Worm (Caenorhabditis elegans) whole organism, L3 larva: ENCODE results near the gene C04C3.6.

Experiments used
- R02D3.7 ChIP-seq: fragments of 150-350 bp; optimal IDR thresholded peaks from 2 replicates; lab custom pipeline; 2014; ENCODE audit warnings: missing biosample characterization, missing genetic modification characterization
- ZK546.5 ChIP-seq: sonication (generic microtip); optimal IDR thresholded peaks from 2 replicates; lab custom pipeline; 2017; ENCODE audit warnings: missing biosample characterization, missing genetic modification characterization
- aly-2 ChIP-seq: fragments of 150-350 bp; optimal IDR thresholded peaks from 2 replicates; lab custom pipeline; 2014; ENCODE audit warnings: missing biosample characterization, missing genetic modification characterization
- ama-1 ChIP-seq: fragments of 150-350 bp; optimal IDR thresholded peaks from 2 replicates; lab custom pipeline; 2018
- ceh-16 ChIP-seq: sonication (generic microtip); optimal IDR thresholded peaks from 2 replicates; lab custom pipeline; 2017; ENCODE audit warnings: missing biosample characterization, missing genetic modification characterization
- ceh-28 ChIP-seq: fragments of 150-350 bp; optimal IDR thresholded peaks from 2 replicates; lab custom pipeline; 2014; ENCODE audit warnings: missing biosample characterization, missing genetic modification reagents, missing genetic modification characterization
- ceh-82 ChIP-seq: fragments of 150-350 bp; optimal IDR thresholded peaks from 2 replicates; lab custom pipeline; 2014; ENCODE audit warnings: missing biosample characterization, missing genetic modification characterization
- ceh-9 ChIP-seq: sonication (generic microtip); optimal IDR thresholded peaks from 2 replicates; lab custom pipeline; 2018; ENCODE audit warnings: missing biosample characterization, missing genetic modification characterization
- egl-27 ChIP-seq: sonication (generic microtip); optimal IDR thresholded peaks from 4 replicates; lab custom pipeline; 2017; ENCODE audit warnings: missing biosample characterization, missing genetic modification reagents, missing genetic modification characterization
- egl-5 ChIP-seq: fragments of 150-350 bp; optimal IDR thresholded peaks from 2 replicates; lab custom pipeline; 2017; ENCODE audit warnings: missing biosample characterization, missing genetic modification reagents, missing genetic modification characterization, inconsistent platforms
- elt-1 ChIP-seq: fragments of 150-350 bp; optimal IDR thresholded peaks from 2 replicates; lab custom pipeline; 2014; ENCODE audit warnings: missing biosample characterization, missing genetic modification characterization
- elt-2 ChIP-seq: sonication (generic microtip); optimal IDR thresholded peaks from 2 replicates; lab custom pipeline; 2016; ENCODE audit warnings: missing genetic modification reagents, mild to moderate bottlenecking, missing genetic modification characterization, missing compliant biosample characterization
- elt-3 ChIP-seq, 3 experiments: fragments of 150-350 bp in 1 of 3; sonication (generic microtip) in 2 of 3; optimal IDR thresholded peaks; 2 replicates in 2 of 3; 4 replicates in 1 of 3; lab custom pipeline; 2014 to 2017; ENCODE audit warnings: missing biosample characterization in 3 of 3, missing genetic modification characterization in 3 of 3
- eor-1 ChIP-seq, 2 experiments: fragments of 150-350 bp; optimal IDR thresholded peaks; 2 replicates each; lab custom pipeline; 2014 to 2018; ENCODE audit warnings: missing biosample characterization in 2 of 2, missing genetic modification characterization in 2 of 2
- fkh-10 ChIP-seq: sonication (generic microtip); optimal IDR thresholded peaks from 2 replicates; lab custom pipeline; 2017; ENCODE audit warnings: missing biosample characterization, missing genetic modification reagents, missing genetic modification characterization
- fos-1 ChIP-seq: fragments of 150-350 bp; optimal IDR thresholded peaks from 2 replicates; lab custom pipeline; 2014; ENCODE audit warnings: missing biosample characterization, missing genetic modification characterization
- hmg-11 ChIP-seq: sonication (generic microtip); optimal IDR thresholded peaks from 2 replicates; lab custom pipeline; 2016; ENCODE audit warnings: missing genetic modification characterization, missing compliant biosample characterization
- jun-1 ChIP-seq: fragments of 150-350 bp; optimal IDR thresholded peaks from 2 replicates; lab custom pipeline; 2014; ENCODE audit warnings: missing biosample characterization, missing genetic modification reagents, missing genetic modification characterization
- lin-15B ChIP-seq: fragments of 150-350 bp; optimal IDR thresholded peaks from 2 replicates; lab custom pipeline; 2014; ENCODE audit warnings: missing biosample characterization, missing genetic modification characterization
- lin-39 ChIP-seq: fragments of 150-350 bp; optimal IDR thresholded peaks from 2 replicates; lab custom pipeline; 2018; ENCODE audit warnings: missing biosample characterization, missing genetic modification reagents, missing genetic modification characterization
- lsy-12 ChIP-seq: sonication (generic microtip); optimal IDR thresholded peaks from 2 replicates; lab custom pipeline; 2016; ENCODE audit warnings: mild to moderate bottlenecking, missing genetic modification characterization, missing compliant biosample characterization
- mdl-1 ChIP-seq: fragments of 150-350 bp; optimal IDR thresholded peaks from 2 replicates; lab custom pipeline; 2014; ENCODE audit warnings: missing biosample characterization, missing genetic modification characterization
- mml-1 ChIP-seq: fragments of 150-350 bp; sonication (generic microtip); optimal IDR thresholded peaks from 3 replicates; lab custom pipeline; 2014; ENCODE audit warnings: missing biosample characterization, missing genetic modification characterization
- nfya-1 ChIP-seq: sonication (generic microtip); optimal IDR thresholded peaks from 2 replicates; lab custom pipeline; 2017; ENCODE audit warnings: missing genetic modification characterization, mild to moderate bottlenecking, missing compliant biosample characterization, antibody characterized with exemption, moderate library complexity; ENCODE audit not compliant: insufficient read depth
- nhr-11 ChIP-seq: fragments of 150-350 bp; optimal IDR thresholded peaks from 2 replicates; lab custom pipeline; 2014; ENCODE audit warnings: missing biosample characterization, missing genetic modification characterization
- nhr-12 ChIP-seq: fragments of 150-350 bp; optimal IDR thresholded peaks from 2 replicates; lab custom pipeline; 2014; ENCODE audit warnings: missing biosample characterization, missing genetic modification characterization
- nhr-23 ChIP-seq: fragments of 150-350 bp; optimal IDR thresholded peaks from 2 replicates; lab custom pipeline; 2014; ENCODE audit warnings: missing biosample characterization, missing genetic modification reagents, missing genetic modification characterization
- nhr-237 ChIP-seq: fragments of 150-350 bp; optimal IDR thresholded peaks from 2 replicates; lab custom pipeline; 2014; ENCODE audit warnings: missing biosample characterization, missing genetic modification characterization
- nhr-25 ChIP-seq: sonication (generic microtip); optimal IDR thresholded peaks from 2 replicates; lab custom pipeline; 2017; ENCODE audit warnings: missing biosample characterization, missing genetic modification characterization
- nhr-28 ChIP-seq: fragments of 150-350 bp; optimal IDR thresholded peaks from 2 replicates; lab custom pipeline; 2014; ENCODE audit warnings: missing biosample characterization, missing genetic modification characterization
- nhr-67 ChIP-seq: fragments of 150-350 bp; optimal IDR thresholded peaks from 2 replicates; lab custom pipeline; 2014; ENCODE audit warnings: missing biosample characterization, missing genetic modification characterization
- nhr-76 ChIP-seq: fragments of 150-350 bp; sonication (generic microtip); optimal IDR thresholded peaks from 5 replicates; lab custom pipeline; 2014; ENCODE audit warnings: missing biosample characterization, missing genetic modification characterization
- nhr-77 ChIP-seq: fragments of 150-350 bp; optimal IDR thresholded peaks from 2 replicates; lab custom pipeline; 2014; ENCODE audit warnings: missing biosample characterization, missing genetic modification characterization
- pha-4 ChIP-seq: fragments of 150-350 bp; optimal IDR thresholded peaks from 2 replicates; lab custom pipeline; 2014; ENCODE audit warnings: missing biosample characterization, missing genetic modification reagents, missing genetic modification characterization
- pqm-1 ChIP-seq: fragments of 150-350 bp; optimal IDR thresholded peaks from 2 replicates; lab custom pipeline; 2017; ENCODE audit warnings: missing biosample characterization, missing genetic modification characterization, inconsistent platforms
- sea-2 ChIP-seq: fragments of 150-350 bp; sonication (generic microtip); optimal IDR thresholded peaks from 4 replicates; lab custom pipeline; 2014; ENCODE audit warnings: missing biosample characterization, missing genetic modification reagents, missing genetic modification characterization
- skn-1 ChIP-seq: fragments of 150-350 bp; optimal IDR thresholded peaks from 2 replicates; lab custom pipeline; 2014; ENCODE audit warnings: missing biosample characterization, missing genetic modification characterization
- snpc-4 ChIP-seq: fragments of 150-350 bp; optimal IDR thresholded peaks from 2 replicates; lab custom pipeline; 2014; ENCODE audit warnings: missing biosample characterization, missing genetic modification characterization
- unc-39 ChIP-seq: sonication (generic microtip); optimal IDR thresholded peaks from 4 replicates; lab custom pipeline; 2017; ENCODE audit warnings: missing biosample characterization, missing genetic modification characterization
- unc-62 ChIP-seq: fragments of 150-350 bp; sonication (generic microtip); optimal IDR thresholded peaks from 4 replicates; lab custom pipeline; 2014; ENCODE audit warnings: missing biosample characterization, missing genetic modification reagents, missing genetic modification characterization
- zag-1 ChIP-seq: fragments of 150-350 bp; optimal IDR thresholded peaks from 2 replicates; lab custom pipeline; 2014; ENCODE audit warnings: missing biosample characterization, missing genetic modification characterization
- ztf-11 ChIP-seq: fragments of 150-350 bp; optimal IDR thresholded peaks from 2 replicates; lab custom pipeline; 2014; ENCODE audit warnings: missing biosample characterization, missing genetic modification characterization
- ztf-4 ChIP-seq: fragments of 150-350 bp; optimal IDR thresholded peaks from 2 replicates; lab custom pipeline; 2014; ENCODE audit warnings: missing biosample characterization, missing genetic modification characterization

The C04C3.6 gene

DNA sequence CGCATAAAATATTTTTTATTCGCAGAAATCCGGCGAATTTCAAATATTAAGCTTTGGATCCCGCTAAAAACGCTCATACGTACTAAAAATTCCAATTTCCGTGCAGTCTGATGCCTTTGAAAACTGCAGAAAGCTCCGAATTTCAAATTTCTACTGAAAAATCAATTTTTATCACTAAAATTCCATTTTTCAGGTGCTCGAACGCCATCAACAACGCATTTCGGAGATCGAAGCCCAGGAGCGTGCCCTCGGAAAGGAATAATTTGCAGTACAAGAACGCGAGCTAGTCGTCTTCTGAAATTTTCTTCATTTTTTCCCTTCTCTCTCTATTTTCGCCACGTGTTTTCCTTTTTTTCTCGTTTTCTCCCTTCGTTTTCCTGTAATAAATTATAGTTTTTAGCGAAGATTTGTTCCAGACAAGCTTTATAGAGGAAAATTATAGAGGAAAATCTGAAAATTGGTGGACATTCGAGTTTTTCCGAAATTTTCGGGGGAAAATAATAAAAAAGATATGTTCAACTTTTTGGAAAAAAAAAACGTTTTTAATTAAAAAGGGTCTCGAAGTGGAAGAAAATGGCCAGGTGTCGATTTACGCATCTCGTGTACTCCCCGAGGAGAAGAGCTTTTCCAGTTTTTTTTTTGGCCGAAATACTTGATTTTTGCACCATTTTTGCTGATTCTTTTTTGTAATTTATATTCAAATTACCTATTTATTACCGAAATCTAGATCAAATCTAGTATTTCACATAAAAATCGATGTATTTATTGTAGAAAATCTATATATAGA lies 35.7 kb downstream of the C04C3.6 start:
- TF ChIP-seq ceh-9 (tag; lab: Kevin White, UChicago) (no peak), elt-2 (peak; percentile 16), pha-4 (peak; percentile 6), ZK546.5 (tag; lab: Kevin White, UChicago) (no peak), ama-1 (lab: Kevin White, UChicago) (peak; percentile 67)

DNA sequence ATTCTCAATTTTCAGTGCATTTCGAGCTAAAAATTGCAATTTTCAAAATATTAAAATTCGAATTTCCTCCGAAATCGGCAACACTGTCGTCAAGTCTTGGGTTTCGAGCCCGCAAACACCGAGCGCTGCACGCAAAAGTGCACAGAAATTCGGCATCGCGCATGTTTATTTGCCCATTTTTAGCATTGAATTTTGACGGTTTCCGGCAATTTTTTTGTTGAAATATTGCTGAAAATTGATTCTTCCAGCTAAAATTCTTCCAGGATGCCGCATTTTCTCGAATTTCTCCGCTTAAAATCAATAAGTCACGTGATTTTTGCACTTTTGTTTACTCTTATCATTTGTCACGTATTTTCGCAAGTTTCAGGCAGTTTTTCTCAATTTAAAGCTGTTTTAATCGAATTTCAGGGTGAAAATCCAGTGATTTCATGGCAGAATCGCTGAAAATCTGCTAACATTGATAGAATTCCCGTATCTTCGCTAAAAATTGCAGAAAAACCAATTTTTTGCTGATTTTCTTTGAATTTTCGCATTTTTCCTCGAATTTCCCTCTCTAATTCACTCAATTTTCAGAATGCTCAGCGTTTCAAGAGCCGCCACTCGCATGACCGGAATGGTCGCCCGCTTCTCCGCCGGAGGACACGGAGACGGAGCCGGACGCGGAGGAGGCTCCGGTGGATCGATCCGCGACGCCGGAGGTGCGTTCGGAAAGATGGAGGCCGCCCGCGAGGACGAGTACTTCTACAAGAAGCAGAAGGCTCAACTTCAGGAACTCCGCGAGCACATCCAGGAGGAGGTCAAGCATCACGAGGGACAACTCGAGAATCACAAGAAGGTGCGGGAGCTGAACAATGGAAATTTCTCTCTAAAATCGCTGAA lies 36.8 kb downstream of the C04C3.6 start, which contains the start of gene mai-2:
Gene mai-2 (plus strand): TSS at position 574 of the 879 bp plus-strand sequence.
- TF ChIP-seq nhr-237 (no peak), unc-62 (GFP tag; lab: Kevin White, UChicago) (no peak), nhr-28 (tag; lab: Kevin White, UChicago) (no peak), nfya-1 (tag; lab: Kevin White, UChicago) (peak; percentile 76), pha-4 (peak; percentile 77), jun-1 (tag; lab: Kevin White, UChicago) (peak; percentile 57), mml-1 (no peak), unc-39 (tag; lab: Kevin White, UChicago) (no peak), lin-15B (tag; lab: Kevin White, UChicago) (peak; percentile 72), zag-1 (tag; lab: Kevin White, UChicago) (no peak), snpc-4 (tag; lab: Kevin White, UChicago) (no peak), lsy-12 (peak; percentile 48), elt-2 (peak; percentile 22), egl-27 (tag; lab: Kevin White, UChicago) (no peak), nhr-11 (tag; lab: Kevin White, UChicago) (no peak), nhr-25 (tag; lab: Kevin White, UChicago) (peak; percentile 4), skn-1 (tag; lab: Kevin White, UChicago) (no peak), pqm-1 (tag; lab: Kevin White, UChicago) (no peak), elt-1 (tag; lab: Kevin White, UChicago) (no peak), ceh-16 (tag; lab: Kevin White, UChicago) (no peak), nhr-76 (tag; lab: Kevin White, UChicago) (no peak), elt-3 (tag; optimal IDR thresholded peaks at IDR 0.05; lab: Kevin White, UChicago) (no peak), ceh-9 (tag; lab: Kevin White, UChicago) (no peak), ama-1 (lab: Kevin White, UChicago) (peak; percentile 82), ceh-28 (tag; lab: Kevin White, UChicago) (peak; percentile 30), hmg-11 (tag; lab: Kevin White, UChicago) (peak; percentile 60), fos-1 (tag; lab: Kevin White, UChicago) (no peak), sea-2 (GFP tag; lab: Kevin White, UChicago) (no peak), R02D3.7 (tag; lab: Kevin White, UChicago) (no peak), ztf-4 (tag; lab: Kevin White, UChicago) (no peak), nhr-23 (tag; lab: Kevin White, UChicago) (peak; percentile 56), mdl-1 (no peak)

DNA sequence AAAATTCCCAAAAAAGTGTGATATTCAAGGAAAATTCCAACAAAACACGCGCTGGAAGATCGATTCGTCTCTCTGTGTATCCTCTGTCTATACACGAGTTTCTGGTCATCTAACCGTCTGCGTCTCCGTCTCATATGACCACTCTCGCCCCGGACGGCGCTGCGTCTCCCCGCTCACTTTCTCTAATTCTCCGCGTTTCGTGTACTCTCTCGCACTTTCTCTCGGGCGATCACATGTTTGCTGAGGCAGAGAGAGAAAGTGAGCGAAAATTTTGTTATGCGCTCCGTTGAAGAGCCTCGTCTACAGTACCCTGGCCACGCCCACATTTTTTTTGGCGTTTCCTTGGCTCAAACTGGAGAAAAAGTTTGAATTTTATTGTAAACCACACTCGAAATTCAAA lies 37.8 kb downstream of the C04C3.6 start:
- TF ChIP-seq unc-62 (GFP tag; lab: Kevin White, UChicago) = no peak
- peak; percentile 37 for TF ChIP-seq ceh-82 (tag; lab: Kevin White, UChicago)
- peak; percentile 87 for TF ChIP-seq nhr-25 (tag; lab: Kevin White, UChicago)
- TF ChIP-seq nhr-77 (tag; lab: Kevin White, UChicago) = no peak
- peak; percentile 54 for TF ChIP-seq pqm-1 (tag; lab: Kevin White, UChicago)
- no peak for TF ChIP-seq nhr-11 (tag; lab: Kevin White, UChicago)
- TF ChIP-seq fkh-10 = peak; percentile 64
- TF ChIP-seq nhr-12 (tag; lab: Kevin White, UChicago) = no peak
- peak; percentile 16 for TF ChIP-seq snpc-4 (tag; lab: Kevin White, UChicago)
- peak in 1 of 2 experiments; percentile 19 for TF ChIP-seq eor-1 (tag; optimal IDR thresholded peaks at IDR 0.05; lab: Kevin White, UChicago)
- TF ChIP-seq nhr-28 (tag; lab: Kevin White, UChicago) = no peak
- no peak for TF ChIP-seq zag-1 (tag; lab: Kevin White, UChicago)
- peak; percentile 9 for TF ChIP-seq egl-5 (tag; lab: Kevin White, UChicago)
- TF ChIP-seq ZK546.5 (tag; lab: Kevin White, UChicago) = no peak
- TF ChIP-seq mdl-1 = peak; percentile 71
- TF ChIP-seq ama-1 (lab: Kevin White, UChicago) = no peak
- peak; percentile 95 for TF ChIP-seq hmg-11 (tag; lab: Kevin White, UChicago)
- peak; percentile 89 for TF ChIP-seq lsy-12
- no peak for TF ChIP-seq nhr-67 (tag; lab: Kevin White, UChicago)
- peak; percentile 81 for TF ChIP-seq nhr-23 (tag; lab: Kevin White, UChicago)
- peak; percentile 89 for TF ChIP-seq ceh-28 (tag; lab: Kevin White, UChicago)
- TF ChIP-seq lin-39 (tag; lab: Kevin White, UChicago) = peak; percentile 38
- no peak for TF ChIP-seq ceh-9 (tag; lab: Kevin White, UChicago)
- peak; percentile 60 for TF ChIP-seq skn-1 (tag; lab: Kevin White, UChicago)
- TF ChIP-seq aly-2 (tag; lab: Kevin White, UChicago) = no peak
- TF ChIP-seq fos-1 (tag; lab: Kevin White, UChicago) = no peak
- TF ChIP-seq egl-27 (tag; lab: Kevin White, UChicago) = peak; percentile 8
- TF ChIP-seq unc-39 (tag; lab: Kevin White, UChicago) = no peak
- peak; percentile 98 for TF ChIP-seq nfya-1 (tag; lab: Kevin White, UChicago)
- no peak for TF ChIP-seq ztf-11 (tag; lab: Kevin White, UChicago)
- TF ChIP-seq ztf-4 (tag; lab: Kevin White, UChicago) = no peak
